Fruit fly (Drosophila melanogaster): ENCODE data around the gene Nedd8.

Gene Nedd8

DNA sequence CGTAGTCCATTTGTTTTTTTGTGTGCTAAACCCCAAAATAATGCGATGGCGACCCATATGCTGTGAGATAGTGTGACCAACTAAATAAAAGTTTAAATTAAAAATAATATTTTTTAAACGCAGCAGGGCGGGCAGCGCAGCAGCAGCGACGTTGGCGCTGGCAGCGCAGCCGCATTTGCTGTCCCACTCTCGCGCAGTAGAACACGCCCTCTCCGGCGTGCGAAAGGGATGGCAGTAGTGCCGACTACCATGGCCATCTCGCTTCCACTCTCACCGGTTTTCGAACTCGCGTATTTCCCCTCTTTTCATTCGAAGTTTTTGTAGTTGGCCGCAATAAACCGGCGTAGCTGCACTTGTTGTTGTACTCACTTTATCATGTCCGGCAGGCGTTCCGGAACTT, 15.6 kb downstream of the Nedd8 start (continued):
- TF ChIP-seq kni (GFP tag; optimal IDR thresholded peaks at IDR 0.05) = peak; percentile 4
- TF ChIP-seq Nf-YB (GFP tag; optimal IDR thresholded peaks at IDR 0.05) = peak; percentile 96
- TF ChIP-seq MBD-R2 (GFP tag; IDR thresholded peaks at IDR 0.05) = peak; percentile 25; the same call in 1 of the 2 replicates
- peak; percentile 27; the same call in 1 of the 2 replicates for TF ChIP-seq inv (GFP tag; IDR thresholded peaks at IDR 0.05; ENCODE audit: partially characterized antibody)
- TF ChIP-seq CG8765 (GFP tag; IDR thresholded peaks at IDR 0.05) = peak; percentile 48; the same call in 1 of the 2 replicates
- TF ChIP-seq chinmo (GFP tag; IDR thresholded peaks at IDR 0.05; ENCODE audit: partially characterized antibody) = peak; percentile 91; the same call in 2 of the 4 replicates
- TF ChIP-seq CG17361 (GFP tag; IDR thresholded peaks at IDR 0.05) = no peak
- no peak for TF ChIP-seq CG32767 (GFP tag; IDR thresholded peaks at IDR 0.05)
- no peak for TF ChIP-seq tup (GFP tag; optimal IDR thresholded peaks at IDR 0.05)
- no peak for TF ChIP-seq ERR (GFP tag; optimal IDR thresholded peaks at IDR 0.05)
- TF ChIP-seq Atf6 (GFP tag; IDR thresholded peaks at IDR 0.05) = 0 out of 2 replicates have a peak, but pooled peaks have one; percentile 28
- peak; percentile 61 for TF ChIP-seq stwl (tag; optimal IDR thresholded peaks at IDR 0.05)
- TF ChIP-seq crol (GFP tag; IDR thresholded peaks at IDR 0.05) = peak; percentile 73
- TF ChIP-seq sr (GFP tag; IDR thresholded peaks at IDR 0.05) = peak; percentile 43; the same call in 1 of the 3 replicates
- no peak for TF ChIP-seq CG13775 (GFP tag; optimal IDR thresholded peaks at IDR 0.05)
- TF ChIP-seq CG6254 (GFP tag; optimal IDR thresholded peaks at IDR 0.05) = peak; percentile 10
- no peak for TF ChIP-seq CG34376 (GFP tag; optimal IDR thresholded peaks at IDR 0.05)
- TF ChIP-seq hkb (optimal IDR thresholded peaks at IDR 0.05) = no peak
- TF ChIP-seq hkb (GFP tag; IDR thresholded peaks at IDR 0.05) = peak; percentile 58; the same call in 1 of the 2 replicates
- TF ChIP-seq Hr39 (optimal IDR thresholded peaks at IDR 0.05) = no peak
- no peak for TF ChIP-seq pan (optimal IDR thresholded peaks at IDR 0.05)
- TF ChIP-seq pan (GFP tag; optimal IDR thresholded peaks at IDR 0.05 in 1 of 2, IDR thresholded peaks at IDR 0.05 in 1 of 2) = peak in 1 of 2 experiments; percentile 64
- peak; percentile 12 for TF ChIP-seq abd-A (tag; optimal IDR thresholded peaks at IDR 0.05)

DNA sequence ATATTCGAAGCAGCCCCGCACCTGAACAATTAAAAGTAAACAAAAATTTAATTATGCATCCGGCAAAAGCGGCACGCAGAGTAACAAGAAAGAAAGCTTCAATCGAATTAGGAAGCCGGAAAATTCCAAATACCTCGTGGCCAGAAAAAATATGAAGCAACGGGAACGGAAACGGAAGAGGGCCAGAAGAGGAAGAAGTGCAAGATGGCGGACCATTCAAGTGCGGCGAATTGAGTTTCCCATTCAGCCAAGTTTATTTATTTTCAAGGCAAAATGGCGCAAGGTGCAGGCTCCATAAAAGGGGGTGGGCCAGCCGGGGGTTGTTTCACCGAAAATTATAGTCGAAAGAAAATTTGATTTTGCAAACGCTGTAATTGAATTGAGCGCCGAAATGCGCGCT, 17.0 kb downstream of the Nedd8 start:
- TF ChIP-seq Awh (GFP tag; IDR thresholded peaks at IDR 0.05) (no peak), psq (GFP tag; optimal IDR thresholded peaks at IDR 0.05) (no peak), caup (GFP tag; optimal IDR thresholded peaks at IDR 0.05; ENCODE audit: severe bottlenecking) (no peak), CG1233 (GFP tag; optimal IDR thresholded peaks at IDR 0.05) (peak; percentile 15), wor (GFP tag; IDR thresholded peaks at IDR 0.05) (no peak), vvl (GFP tag; IDR thresholded peaks at IDR 0.05) (no peak), CG17612 (GFP tag; IDR thresholded peaks at IDR 0.05) (no peak), CG10543 (GFP tag; optimal IDR thresholded peaks at IDR 0.05) (no peak), insv (GFP tag; optimal IDR thresholded peaks at IDR 0.05) (peak in 1 of 2 experiments; percentile 3), prd (optimal IDR thresholded peaks at IDR 0.05) (no peak), prd (GFP tag; IDR thresholded peaks at IDR 0.05) (peak; percentile 17; the same call in 1 of the 3 replicates), CG2129 (GFP tag; IDR thresholded peaks at IDR 0.05; ENCODE audit: partially characterized antibody) (no peak), CG12299 (tag; optimal IDR thresholded peaks at IDR 0.05) (no peak), Ada2b (GFP tag; IDR thresholded peaks at IDR 0.05) (no peak), CG6791 (GFP tag; IDR thresholded peaks at IDR 0.05; ENCODE audit: partially characterized antibody) (no peak), CHES-1-like (GFP tag; optimal IDR thresholded peaks at IDR 0.05) (no peak), her (GFP tag; optimal IDR thresholded peaks at IDR 0.05) (no peak), lov (optimal IDR thresholded peaks at IDR 0.05) (no peak), lov (GFP tag; IDR thresholded peaks at IDR 0.05) (no peak), ara (GFP tag; IDR thresholded peaks at IDR 0.05) (peak; percentile 30; the same call in 1 of the 2 replicates), pb (GFP tag; optimal IDR thresholded peaks at IDR 0.05) (no peak), CG8765 (GFP tag; IDR thresholded peaks at IDR 0.05) (no peak), CG12659 (GFP tag; optimal IDR thresholded peaks at IDR 0.05) (no peak), Lhr (GFP tag; optimal IDR thresholded peaks at IDR 0.05) (no peak), chif (GFP tag; optimal IDR thresholded peaks at IDR 0.05) (no peak), Xbp1 (GFP tag; optimal IDR thresholded peaks at IDR 0.05) (no peak), ken (GFP tag; IDR thresholded peaks at IDR 0.05) (0 out of 3 replicates have a peak, but pooled peaks have one; percentile 21), Pdp1 (GFP tag; optimal IDR thresholded peaks at IDR 0.05) (no peak), Dfd (GFP tag; optimal IDR thresholded peaks at IDR 0.05) (no peak), CG7271 (tag; optimal IDR thresholded peaks at IDR 0.05) (peak; percentile 82)

All from whole organism, embryonic.